Fruit fly (Drosophila melanogaster): Measurements from ENCODE around the gene Spps.

dm6 chr3R:24213644-24214043 lies 13.1 kb downstream of the Spps start:
- TF ChIP-seq kay (GFP tag; ENCODE audit: borderline replicate concordance) (no peak), CG12768 (GFP tag; optimal IDR thresholded peaks at IDR 0.05) (no peak), bab1 (GFP tag; optimal IDR thresholded peaks at IDR 0.05) (no peak), CG14711 (tag; optimal IDR thresholded peaks at IDR 0.05) (no peak), pad (GFP tag; optimal IDR thresholded peaks at IDR 0.05) (no peak)
